Worm (Caenorhabditis elegans) whole organism, young adult: ENCODE measurements around the gene F57B9.8.

Experiments
- F10E7.11 ChIP-seq: sonication (generic microtip); optimal IDR thresholded peaks from 2 replicates; lab custom pipeline; 2017; ENCODE audit warnings: mild to moderate bottlenecking, missing genetic modification characterization, moderate library complexity, missing compliant biosample characterization
- F57C9.4 ChIP-seq: sonication (generic microtip); optimal IDR thresholded peaks from 2 replicates; lab custom pipeline; 2017; ENCODE audit warnings: mild to moderate bottlenecking, missing genetic modification characterization, missing compliant biosample characterization
- Y53G8AR.9 ChIP-seq: fragments of 200-800 bp; sonication (Bioruptor generic); conservative IDR thresholded peaks from 2 replicates; pipeline ENCODE4 v1.3.6; 2022; ENCODE audit warnings: missing genetic modification reagents, missing genetic modification characterization, missing compliant biosample characterization
- akir-1 ChIP-seq: fragments of 200-800 bp; sonication (Bioruptor generic); optimal IDR thresholded peaks from 2 replicates; lab custom pipeline; 2018; ENCODE audit warnings: mild to moderate bottlenecking, missing genetic modification characterization, moderate library complexity, missing compliant biosample characterization
- aptf-3 ChIP-seq: fragments of 200-800 bp; sonication (Bioruptor generic); IDR thresholded peaks from 2 replicates; pipeline ENCODE4 v1.3.6; 2022; ENCODE audit warnings: missing genetic modification characterization, missing compliant biosample characterization
- him-1 ChIP-seq: sonication (generic microtip); optimal IDR thresholded peaks from 2 replicates; lab custom pipeline; 2016; ENCODE audit warnings: missing genotype, missing genetic modification reagents, missing genetic modification characterization, missing compliant biosample characterization
- hmg-1.2 ChIP-seq: fragments of 200-800 bp; sonication (Bioruptor generic); IDR thresholded peaks from 2 replicates; pipeline ENCODE4 v1.3.6; 2022; ENCODE audit warnings: missing genetic modification reagents, missing genetic modification characterization, missing compliant biosample characterization
- mes-4 ChIP-seq: sonication (generic microtip); optimal IDR thresholded peaks from 2 replicates; lab custom pipeline; 2016; ENCODE audit warnings: missing genotype, missing genetic modification characterization, missing compliant biosample characterization
- pha-4 ChIP-seq: fragments of 150-350 bp; sonication (generic microtip); optimal IDR thresholded peaks from 2 replicates; lab custom pipeline; 2014; ENCODE audit warnings: missing biosample characterization, missing genetic modification reagents, missing genetic modification characterization
- sdz-38 ChIP-seq: sonication (generic microtip); optimal IDR thresholded peaks from 2 replicates; lab custom pipeline; 2016; ENCODE audit warnings: missing genotype, missing genetic modification characterization, missing compliant biosample characterization
- unc-130 ChIP-seq: sonication (generic microtip); optimal IDR thresholded peaks from 2 replicates; lab custom pipeline; 2016; ENCODE audit warnings: missing genetic modification reagents, missing genetic modification characterization, missing compliant biosample characterization
- zim-3 ChIP-seq: sonication (generic microtip); optimal IDR thresholded peaks from 2 replicates; lab custom pipeline; 2017; ENCODE audit warnings: mild to moderate bottlenecking, missing genetic modification characterization, moderate library complexity, missing compliant biosample characterization
- ztf-28 ChIP-seq: fragments of 200-800 bp; sonication (Bioruptor generic); IDR thresholded peaks from 2 replicates; pipeline ENCODE4 v1.3.6; 2022; ENCODE audit warnings: missing genetic modification reagents, missing genetic modification characterization, missing compliant biosample characterization

DNA sequence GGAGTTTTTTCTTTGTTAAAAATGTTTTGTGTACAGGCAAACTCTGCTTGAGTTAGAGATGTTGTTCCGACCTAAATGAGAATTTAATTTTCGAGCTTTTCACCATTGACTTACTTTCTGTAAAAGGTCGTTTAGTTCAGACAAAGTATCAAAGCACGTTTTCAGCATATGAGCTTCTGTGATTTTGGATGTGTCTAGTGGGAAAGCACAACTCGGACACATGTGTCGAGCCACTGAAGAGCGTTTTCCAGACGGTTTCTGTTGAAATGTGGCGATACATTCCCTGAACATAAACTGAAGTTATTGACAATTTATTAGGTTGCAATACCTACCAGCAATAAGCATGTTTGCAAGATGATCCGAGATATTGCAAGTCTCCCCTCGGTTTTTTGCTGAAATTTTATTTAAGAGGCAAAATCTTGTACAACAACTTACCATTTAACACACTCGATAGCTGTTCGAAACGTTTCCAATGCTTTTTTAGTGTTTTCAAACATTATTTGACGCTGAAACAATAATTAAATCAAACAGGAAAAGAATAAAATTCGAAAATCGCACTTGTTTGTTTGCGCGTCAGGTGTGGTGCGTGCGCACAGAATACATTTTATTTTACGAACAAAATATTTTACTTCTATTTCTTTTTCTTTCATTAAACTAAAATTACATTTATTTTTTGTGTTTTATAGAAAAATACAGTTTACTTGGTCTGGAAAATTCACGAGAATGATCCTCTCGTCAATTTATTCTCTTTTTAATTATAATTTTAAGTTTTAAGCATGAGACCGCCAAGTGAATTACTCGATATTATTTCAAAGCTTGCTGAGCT lies 45.9 kb downstream of the F57B9.8 start, which contains the start of the genes brd-1 and K04C2.2:
- TF ChIP-seq mes-4 (tag; lab: Kevin White, UChicago) (no peak), aptf-3 (GFP tag; lab: Robert Waterston, UW) (no peak), sdz-38 (tag; lab: Kevin White, UChicago) (no peak), unc-130 (GFP tag; lab: Kevin White, UChicago) (no peak), zim-3 (no peak), Y53G8AR.9 (GFP tag; lab: Robert Waterston, UW) (no peak), F10E7.11 (tag; lab: Kevin White, UChicago) (no peak), hmg-1.2 (GFP tag; lab: Robert Waterston, UW) (no peak), pha-4 (no peak), akir-1 (GFP tag; lab: Kevin White, UChicago) (no peak), him-1 (tag; lab: Kevin White, UChicago) (no peak), ztf-28 (GFP tag; lab: Robert Waterston, UW) (no peak), F57C9.4 (tag; lab: Kevin White, UChicago) (no peak)
